Fruit fly (Drosophila melanogaster) whole organism, embryonic: ENCODE data around the gene Rab18.

Experiments used
- Awh ChIP-seq: fragments of 200-800 bp; sonication (Bioruptor generic); IDR thresholded peaks from 2 replicates; pipeline ENCODE4, ENCODE4 v1.3.6; 2022; ENCODE audit warnings: missing biosample characterization, missing genetic modification characterization
- Bdp1 ChIP-seq: fragments of 200-800 bp; sonication (Bioruptor generic); optimal IDR thresholded peaks from 3 replicates; lab custom pipeline; 2016; ENCODE audit warnings: missing biosample characterization, missing genetic modification characterization
- C15 ChIP-seq: fragments of 200-800 bp; sonication (Bioruptor generic); IDR thresholded peaks from 3 replicates; pipeline ENCODE4 v1.3.6; 2022; ENCODE audit warnings: missing biosample characterization, missing genetic modification characterization
- CG11504 ChIP-seq: fragments of 200-800 bp; sonication (Bioruptor generic); optimal IDR thresholded peaks from 3 replicates; lab custom pipeline; 2019; ENCODE audit warnings: missing biosample characterization, mild to moderate bottlenecking, missing genetic modification characterization, moderate library complexity
- CG12071 ChIP-seq: fragments of 200-800 bp; sonication (Bioruptor generic); optimal IDR thresholded peaks from 3 replicates; lab custom pipeline; 2018; ENCODE audit warnings: missing biosample characterization, mild to moderate bottlenecking, missing genetic modification characterization
- CG12942 ChIP-seq: fragments of 200-800 bp; sonication (Bioruptor generic); optimal IDR thresholded peaks from 3 replicates; lab custom pipeline; 2016; ENCODE audit warnings: missing biosample characterization, missing genetic modification characterization
- CG13894 ChIP-seq: fragments of 200-800 bp; sonication (Bioruptor generic); optimal IDR thresholded peaks from 3 replicates; lab custom pipeline; 2018; ENCODE audit warnings: missing biosample characterization, mild to moderate bottlenecking, missing genetic modification characterization, moderate library complexity
- CG15479 ChIP-seq: fragments of 200-800 bp; sonication (Bioruptor generic); optimal IDR thresholded peaks from 3 replicates; lab custom pipeline; 2019; ENCODE audit warnings: missing biosample characterization, mild to moderate bottlenecking, missing genetic modification characterization, moderate library complexity
- CG16779 ChIP-seq: fragments of 200-800 bp; sonication (Bioruptor generic); IDR thresholded peaks from 2 replicates; pipeline ENCODE4 v1.3.6; 2022; ENCODE audit warnings: missing biosample characterization, missing genetic modification characterization
- CG16863 ChIP-seq: fragments of 200-800 bp; sonication (Bioruptor generic); optimal IDR thresholded peaks from 3 replicates; lab custom pipeline; 2016; ENCODE audit warnings: missing biosample characterization, missing genetic modification characterization
- CG17361 ChIP-seq: fragments of 200-800 bp; sonication (Bioruptor generic); IDR thresholded peaks from 3 replicates; pipeline ENCODE4 v1.3.6; 2022; ENCODE audit warnings: missing biosample characterization, missing genetic modification characterization
- CG17802 ChIP-seq: fragments of 200-800 bp; sonication (Bioruptor generic); optimal IDR thresholded peaks from 2 replicates; lab custom pipeline; 2018; ENCODE audit warnings: missing biosample characterization, mild to moderate bottlenecking, missing genetic modification characterization, moderate library complexity
- CG18476 ChIP-seq: fragments of 200-800 bp; sonication (Bioruptor generic); optimal IDR thresholded peaks from 2 replicates; lab custom pipeline; 2016; ENCODE audit warnings: missing biosample characterization, mild to moderate bottlenecking, missing genetic modification characterization
- CG2129 ChIP-seq: fragments of 200-800 bp; sonication (Bioruptor generic); IDR thresholded peaks from 2 replicates; pipeline ENCODE4 v1.3.6; 2022; ENCODE audit warnings: missing biosample characterization, missing genetic modification characterization; ENCODE audit not compliant: partially characterized antibody
- CG2678 ChIP-seq: fragments of 200-800 bp; sonication (Bioruptor generic); optimal IDR thresholded peaks from 3 replicates; lab custom pipeline; 2019; ENCODE audit warnings: missing biosample characterization, mild to moderate bottlenecking, missing genetic modification characterization, moderate library complexity
- CG30403 ChIP-seq: fragments of 200-800 bp; sonication (Bioruptor generic); optimal IDR thresholded peaks from 3 replicates; lab custom pipeline; 2016; ENCODE audit warnings: missing biosample characterization, missing genetic modification characterization
- CG3995 ChIP-seq: fragments of 200-800 bp; sonication (Bioruptor generic); optimal IDR thresholded peaks from 3 replicates; lab custom pipeline; 2016; ENCODE audit warnings: missing biosample characterization, missing genetic modification characterization
- CG4707 ChIP-seq: fragments of 200-800 bp; sonication (Bioruptor generic); optimal IDR thresholded peaks from 2 replicates; lab custom pipeline; 2018; ENCODE audit warnings: missing biosample characterization, mild to moderate bottlenecking, missing genetic modification characterization, moderate library complexity
- CG5953 ChIP-seq: fragments of 200-800 bp; sonication (Bioruptor generic); IDR thresholded peaks from 2 replicates; pipeline ENCODE4 v1.3.6; 2022; ENCODE audit warnings: missing biosample characterization, missing genetic modification characterization
- CG7928 ChIP-seq: fragments of 200-800 bp; sonication (Bioruptor generic); optimal IDR thresholded peaks from 2 replicates; lab custom pipeline; 2017; ENCODE audit warnings: missing biosample characterization, mild to moderate bottlenecking, missing genetic modification characterization
- CG8944 ChIP-seq: fragments of 200-800 bp; sonication (Bioruptor generic); optimal IDR thresholded peaks from 3 replicates; lab custom pipeline; 2016; ENCODE audit warnings: missing biosample characterization, missing genetic modification characterization
- CG9437 ChIP-seq: fragments of 200-800 bp; sonication (Bioruptor generic); optimal IDR thresholded peaks from 2 replicates; lab custom pipeline; 2018; ENCODE audit warnings: missing biosample characterization, mild to moderate bottlenecking, missing genetic modification characterization
- CG9609 ChIP-seq: fragments of 200-800 bp; sonication (Bioruptor generic); optimal IDR thresholded peaks from 3 replicates; lab custom pipeline; 2016; ENCODE audit warnings: missing biosample characterization, missing genetic modification characterization
- CG9797 ChIP-seq: fragments of 200-800 bp; sonication (Bioruptor generic); optimal IDR thresholded peaks from 3 replicates; lab custom pipeline; 2018; ENCODE audit warnings: missing biosample characterization, mild to moderate bottlenecking, missing genetic modification characterization
- CG9876 ChIP-seq: fragments of 200-800 bp; sonication (Bioruptor generic); optimal IDR thresholded peaks from 2 replicates; lab custom pipeline; 2016; ENCODE audit warnings: missing biosample characterization, missing genetic modification characterization
- CTCF ChIP-seq: fragments of 200-800 bp; sonication (Bioruptor generic); optimal IDR thresholded peaks from 2 replicates; lab custom pipeline; 2017; ENCODE audit warnings: missing biosample characterization, mild to moderate bottlenecking, missing genetic modification characterization, moderate library complexity
- Dref ChIP-seq: fragments of 200-800 bp; sonication (Bioruptor generic); IDR thresholded peaks from 2 replicates; pipeline ENCODE4 v1.3.6; 2022; ENCODE audit warnings: missing biosample characterization, missing genetic modification characterization
- Fer2 ChIP-seq: fragments of 200-800 bp; sonication (Bioruptor generic); optimal IDR thresholded peaks from 2 replicates; lab custom pipeline; 2018; ENCODE audit warnings: missing biosample characterization, mild to moderate bottlenecking, missing genetic modification characterization, moderate library complexity
- MESR4 ChIP-seq: fragments of 200-800 bp; sonication (Bioruptor generic); optimal IDR thresholded peaks from 2 replicates; lab custom pipeline; 2018; ENCODE audit warnings: missing biosample characterization, mild to moderate bottlenecking, missing genetic modification characterization, moderate library complexity
- NC2β ChIP-seq: fragments of 200-800 bp; sonication (Bioruptor generic); optimal IDR thresholded peaks from 2 replicates; lab custom pipeline; 2016; ENCODE audit warnings: missing biosample characterization, missing genetic modification characterization
- Ptx1 ChIP-seq: fragments of 200-800 bp; sonication (Bioruptor generic); IDR thresholded peaks from 2 replicates; pipeline ENCODE4 v1.3.6; 2022; ENCODE audit warnings: missing biosample characterization, missing genetic modification characterization
- Ssrp ChIP-seq: fragments of 200-800 bp; sonication (Bioruptor generic); optimal IDR thresholded peaks from 2 replicates; lab custom pipeline; 2018; ENCODE audit warnings: missing biosample characterization, mild to moderate bottlenecking, missing genetic modification characterization, moderate library complexity
- Tbp ChIP-seq: fragments of >200 bp; optimal IDR thresholded peaks from 2 replicates; lab custom pipeline; 2018; ENCODE audit warnings: missing biosample characterization, missing genetic modification characterization
- ab ChIP-seq: fragments of 200-800 bp; sonication (Bioruptor generic); optimal IDR thresholded peaks from 2 replicates; lab custom pipeline; 2016; ENCODE audit warnings: missing biosample characterization, missing genetic modification characterization
- bab2 ChIP-seq: fragments of 200-800 bp; sonication (Bioruptor generic); optimal IDR thresholded peaks from 2 replicates; lab custom pipeline; 2016; ENCODE audit warnings: missing biosample characterization, missing genetic modification characterization
- dati ChIP-seq: fragments of 200-800 bp; sonication (Bioruptor generic); IDR thresholded peaks from 2 replicates; pipeline ENCODE4 v1.3.6; 2022; ENCODE audit warnings: missing biosample characterization, missing genetic modification characterization
- en ChIP-seq: fragments of 200-800 bp; sonication (Bioruptor generic); optimal IDR thresholded peaks from 2 replicates; lab custom pipeline; 2016; ENCODE audit warnings: missing biosample characterization, missing genetic modification characterization
- gcm2 ChIP-seq: fragments of 200-800 bp; sonication (Bioruptor generic); optimal IDR thresholded peaks from 2 replicates; lab custom pipeline; 2016; ENCODE audit warnings: missing biosample characterization, missing genetic modification characterization
- hth ChIP-seq: fragments of >200 bp; optimal IDR thresholded peaks from 2 replicates; lab custom pipeline; 2017; ENCODE audit warnings: inconsistent platforms
- kni ChIP-seq: fragments of 200-800 bp; sonication (Bioruptor generic); optimal IDR thresholded peaks from 3 replicates; lab custom pipeline; 2017; ENCODE audit warnings: mild to moderate bottlenecking, missing biosample characterization, missing genetic modification reagents, missing genetic modification characterization
- nerfin-1 ChIP-seq: fragments of 200-800 bp; sonication (Bioruptor generic); optimal IDR thresholded peaks from 3 replicates; lab custom pipeline; 2019; ENCODE audit warnings: missing biosample characterization, mild to moderate bottlenecking, missing genetic modification characterization, moderate library complexity
- pita ChIP-seq: fragments of 200-800 bp; sonication (Bioruptor generic); optimal IDR thresholded peaks from 2 replicates; lab custom pipeline; 2017; ENCODE audit warnings: missing biosample characterization, mild to moderate bottlenecking, missing genetic modification characterization
- prd ChIP-seq, 3 experiments: fragments of >200 bp in 2 of 3; fragments of 200-800 bp in 1 of 3; sonication (Bioruptor generic) in 1 of 3; optimal IDR thresholded peaks in 2 of 3; IDR thresholded peaks in 1 of 3; 2 replicates in 2 of 3; 3 replicates in 1 of 3; pipeline versions ENCODE4 v1.3.6 to Lab custom; 2017 to 2022; ENCODE audit warnings: missing biosample characterization in 1 of 3, missing genetic modification characterization in 1 of 3
- row ChIP-seq: fragments of 200-800 bp; sonication (Bioruptor generic); IDR thresholded peaks from 3 replicates; pipeline ENCODE4 v1.3.6; 2022; ENCODE audit warnings: missing biosample characterization, missing genetic modification characterization
- sd ChIP-seq: fragments of 200-800 bp; sonication (Bioruptor generic); optimal IDR thresholded peaks from 3 replicates; lab custom pipeline; 2018; ENCODE audit warnings: missing biosample characterization, mild to moderate bottlenecking, missing genetic modification characterization, moderate library complexity
- shn ChIP-seq: fragments of 200-800 bp; sonication (Bioruptor generic); optimal IDR thresholded peaks from 3 replicates; lab custom pipeline; 2016; ENCODE audit warnings: missing biosample characterization, missing genetic modification characterization
- sima ChIP-seq: fragments of 200-800 bp; sonication (Bioruptor generic); optimal IDR thresholded peaks from 2 replicates; lab custom pipeline; 2016; ENCODE audit warnings: missing biosample characterization, missing genetic modification characterization
- slbo ChIP-seq: fragments of 200-800 bp; sonication (Bioruptor generic); IDR thresholded peaks from 2 replicates; pipeline ENCODE4 v1.3.6; 2022; ENCODE audit warnings: missing biosample characterization, missing genetic modification characterization
- so ChIP-seq: fragments of 200-800 bp; sonication (Bioruptor generic); IDR thresholded peaks from 3 replicates; pipeline ENCODE4 v1.3.6; 2022; ENCODE audit warnings: missing biosample characterization, missing genetic modification characterization
- tll ChIP-seq, 2 experiments: fragments of 200-800 bp in 1 of 2; fragments of >200 bp in 1 of 2; sonication (Bioruptor generic) in 1 of 2; optimal IDR thresholded peaks; 2 replicates each; lab custom pipeline; 2017 to 2019; ENCODE audit warnings: missing biosample characterization in 2 of 2, missing genetic modification characterization in 2 of 2, mild to moderate bottlenecking in 1 of 2, moderate library complexity in 1 of 2
- twi ChIP-seq: fragments of 200-800 bp; optimal IDR thresholded peaks from 2 replicates; lab custom pipeline; 2019; ENCODE audit warnings: missing biosample characterization, mild to moderate bottlenecking, missing genetic modification characterization, moderate library complexity

Rab18 gene

DNA sequence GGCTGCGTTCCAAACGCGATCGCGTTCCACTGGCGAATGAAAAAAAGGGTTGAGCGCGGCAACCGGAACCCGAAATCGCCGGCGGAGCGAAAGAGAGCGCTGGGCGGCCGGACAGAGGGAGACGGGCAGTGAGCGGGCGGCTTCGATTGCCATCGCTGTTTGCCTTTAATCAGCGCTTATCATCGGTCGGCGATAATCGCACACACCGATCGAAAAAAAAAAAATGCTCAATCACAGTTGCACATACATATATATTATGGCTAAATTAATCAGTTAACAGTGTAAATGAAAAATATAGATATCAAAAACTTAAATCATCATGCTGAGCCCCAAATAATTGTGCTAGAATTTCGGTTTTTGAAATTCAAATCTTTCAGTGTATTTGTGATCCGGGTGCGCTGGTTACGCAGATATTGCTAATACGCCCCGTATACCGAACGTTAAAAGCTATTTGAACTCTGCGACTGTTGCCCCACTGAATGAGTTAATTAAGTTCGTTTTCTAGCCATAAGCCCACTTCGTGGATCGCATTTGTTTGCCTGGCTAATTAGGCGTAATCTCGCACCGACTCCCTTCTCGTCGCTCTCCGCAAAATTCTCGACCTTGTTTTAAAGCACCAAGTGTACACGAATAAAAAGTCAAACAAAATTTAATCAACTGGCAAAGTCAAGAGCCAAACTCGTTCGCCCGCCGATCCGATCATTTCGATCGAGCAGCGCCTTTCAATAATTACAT is 46.3 kb upstream of the Rab18 start, which contains the start of gene CG33080 (continued):
- TF ChIP-seq CG3995 (GFP tag; lab: Kevin White, UChicago) (no peak), shn (GFP tag; lab: Kevin White, UChicago) (no peak), CG16863 (GFP tag; lab: Kevin White, UChicago) (no peak), CG5953 (GFP tag; lab: Robert Waterston, UW) (no peak), MESR4 (GFP tag; lab: Kevin White, UChicago) (no peak), CG12942 (GFP tag; lab: Kevin White, UChicago) (no peak), CTCF (GFP tag; lab: Kevin White, UChicago) (no peak), CG15479 (no peak), dati (GFP tag; lab: Robert Waterston, UW) (no peak), slbo (peak; percentile 40; the same call in 1 of the 2 replicates), ab (no peak), CG18476 (GFP tag; lab: Kevin White, UChicago) (no peak), row (GFP tag; lab: Robert Waterston, UW) (peak; percentile 51; the same call in 2 of the 3 replicates), sd (tag; lab: Kevin White, UChicago) (no peak), Fer2 (no peak), tll (GFP tag; optimal IDR thresholded peaks at IDR 0.05; lab: Kevin White, UChicago) (no peak), CG17361 (GFP tag; lab: Robert Waterston, UW) (no peak), CG16779 (GFP tag; lab: Robert Waterston, UW) (no peak), CG9609 (GFP tag; lab: Kevin White, UChicago) (no peak), CG9876 (GFP tag; lab: Kevin White, UChicago) (no peak), so (GFP tag; lab: Robert Waterston, UW) (no peak), CG17802 (tag; lab: Kevin White, UChicago) (no peak), en (no peak), sima (GFP tag; lab: Kevin White, UChicago) (no peak), CG4707 (GFP tag; lab: Kevin White, UChicago) (no peak), CG7928 (GFP tag; lab: Kevin White, UChicago) (no peak), pita (no peak), nerfin-1 (tag; lab: Kevin White, UChicago) (no peak), CG8944 (GFP tag; lab: Kevin White, UChicago) (no peak), NC2β (GFP tag; lab: Kevin White, UChicago) (no peak), kni (GFP tag; lab: Kevin White, UChicago) (no peak), CG12071 (no peak), bab2 (GFP tag; lab: Kevin White, UChicago) (no peak), CG2678 (tag; lab: Kevin White, UChicago) (peak; percentile 12), prd (optimal IDR thresholded peaks at IDR 0.05; lab: Kevin White, UChicago) (no peak), prd (GFP tag; IDR thresholded peaks at IDR 0.05; lab: Robert Waterston, UW) (peak; percentile 28; the same call in 1 of the 3 replicates), CG9797 (GFP tag; lab: Kevin White, UChicago) (no peak), Dref (GFP tag; lab: Robert Waterston, UW) (no peak), CG2129 (GFP tag; lab: Robert Waterston, UW) (no peak), Ptx1 (peak; percentile 53), CG30403 (no peak), C15 (GFP tag; lab: Robert Waterston, UW) (no peak), Awh (GFP tag; lab: Robert Waterston, UW) (no peak), CG13894 (tag; lab: Kevin White, UChicago) (no peak), gcm2 (GFP tag; lab: Kevin White, UChicago) (no peak), Ssrp (tag; lab: Kevin White, UChicago) (no peak), CG11504 (tag; lab: Kevin White, UChicago) (peak; percentile 3), CG9437 (GFP tag; lab: Kevin White, UChicago) (no peak), Tbp (no peak), twi (tag; lab: Kevin White, UChicago) (no peak), Bdp1 (GFP tag; lab: Kevin White, UChicago) (no peak), hth (lab: Kevin White, UChicago) (no peak)
